Worm (Caenorhabditis elegans) whole organism, young adult: Measurements from ENCODE around the gene nadk-2.

ENCODE experiments used
- B0261.1 ChIP-seq: sonication (generic microtip); optimal IDR thresholded peaks from 2 replicates; lab custom pipeline; 2016; ENCODE audit warnings: mild to moderate bottlenecking, missing genetic modification characterization, moderate library complexity, missing compliant biosample characterization
- Y53G8AR.9 ChIP-seq: fragments of 200-800 bp; sonication (Bioruptor generic); conservative IDR thresholded peaks from 2 replicates; pipeline ENCODE4 v1.3.6; 2022; ENCODE audit warnings: missing genetic modification reagents, missing genetic modification characterization, missing compliant biosample characterization
- ama-1 ChIP-seq, 3 experiments: fragments of 150-350 bp in 1 of 3; sonication (generic microtip) in 2 of 3; optimal IDR thresholded peaks; 2 replicates each; lab custom pipeline; 2014 to 2018; ENCODE audit warnings: missing biosample characterization in 2 of 3, missing genetic modification characterization in 2 of 3, missing genetic modification reagents in 2 of 3
- hmg-20 ChIP-seq: fragments of 200-800 bp; sonication (Bioruptor generic); IDR thresholded peaks from 2 replicates; pipeline ENCODE4 v1.3.6; 2022; ENCODE audit warnings: missing genetic modification reagents, missing genetic modification characterization, missing compliant biosample characterization
- lin-40 ChIP-seq: sonication (generic microtip); optimal IDR thresholded peaks from 2 replicates; lab custom pipeline; 2016; ENCODE audit warnings: missing genetic modification characterization, mild to moderate bottlenecking, missing compliant biosample characterization, missing genotype, missing genetic modification reagents
- lin-54 ChIP-seq: fragments of 200-800 bp; sonication (Bioruptor generic); optimal IDR thresholded peaks from 2 replicates; lab custom pipeline; 2018; ENCODE audit warnings: mild to moderate bottlenecking, missing genetic modification characterization, missing compliant biosample characterization
- lir-1 ChIP-seq: fragments of 200-800 bp; sonication (Bioruptor generic); conservative IDR thresholded peaks from 2 replicates; pipeline ENCODE4 v1.3.6; 2022; ENCODE audit warnings: missing genetic modification reagents, missing genetic modification characterization, missing compliant biosample characterization
- madf-3 ChIP-seq: fragments of 200-800 bp; sonication (Bioruptor generic); IDR thresholded peaks from 2 replicates; pipeline ENCODE4 v1.3.6; 2022; ENCODE audit warnings: missing genetic modification reagents, missing genetic modification characterization, missing compliant biosample characterization
- nfya-1 ChIP-seq: sonication (generic microtip); optimal IDR thresholded peaks from 2 replicates; lab custom pipeline; 2017; ENCODE audit warnings: antibody characterized with exemption, missing compliant biosample characterization, missing genetic modification characterization, borderline replicate concordance; ENCODE audit not compliant: insufficient read depth
- repo-1 ChIP-seq: sonication (generic microtip); optimal IDR thresholded peaks from 2 replicates; lab custom pipeline; 2017; ENCODE audit warnings: mild to moderate bottlenecking, missing genetic modification characterization, missing compliant biosample characterization
- unc-130 ChIP-seq: sonication (generic microtip); optimal IDR thresholded peaks from 2 replicates; lab custom pipeline; 2016; ENCODE audit warnings: missing genetic modification reagents, missing genetic modification characterization, missing compliant biosample characterization
- unc-62 ChIP-seq: fragments of 150-350 bp; optimal IDR thresholded peaks from 2 replicates; lab custom pipeline; 2014; ENCODE audit warnings: missing biosample characterization, missing genetic modification reagents, missing genetic modification characterization
- zim-3 ChIP-seq: sonication (generic microtip); optimal IDR thresholded peaks from 2 replicates; lab custom pipeline; 2017; ENCODE audit warnings: mild to moderate bottlenecking, missing genetic modification characterization, moderate library complexity, missing compliant biosample characterization

- TF ChIP-seq unc-130 (GFP tag; lab: Kevin White, UChicago) (no peak), hmg-20 (GFP tag; lab: Robert Waterston, UW) (no peak), B0261.1 (no peak), nfya-1 (no peak), zim-3 (tag; lab: Kevin White, UChicago) (no peak), repo-1 (tag; lab: Kevin White, UChicago) (no peak), ama-1 (optimal IDR thresholded peaks at IDR 0.05; lab: Kevin White, UChicago) (no peak), ama-1 (GFP tag; optimal IDR thresholded peaks at IDR 0.05; lab: Kevin White, UChicago) (no peak), lir-1 (GFP tag; lab: Robert Waterston, UW) (no peak), Y53G8AR.9 (GFP tag; lab: Robert Waterston, UW) (no peak), unc-62 (GFP tag; lab: Kevin White, UChicago) (no peak), lin-54 (GFP tag; lab: Kevin White, UChicago) (no peak), lin-40 (no peak), madf-3 (GFP tag; lab: Robert Waterston, UW) (no peak)
These were observed 45.6 kb downstream of the nadk-2 start for ce11 chrII:12095022-12095421.
